Worm (Caenorhabditis elegans): ENCODE measurements around the gene W06G6.9.

Gene W06G6.9

DNA sequence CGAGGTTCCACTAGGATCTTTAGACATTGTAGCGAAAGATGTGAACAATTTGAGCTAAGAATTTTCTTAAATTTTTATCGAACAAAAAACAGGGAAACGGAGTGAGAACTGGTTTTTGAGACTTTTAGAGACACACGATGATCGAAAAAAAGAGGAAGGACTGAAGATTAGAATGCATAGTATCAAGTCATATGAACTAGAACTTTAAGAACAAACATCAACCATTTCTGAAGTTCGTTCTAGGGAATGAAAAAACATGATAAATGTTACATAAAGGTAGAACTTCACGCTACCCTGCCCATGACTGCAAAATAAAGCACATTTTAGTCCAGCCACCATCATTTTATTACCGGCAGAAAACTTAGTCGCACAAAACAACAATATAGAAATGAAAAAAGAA, at the start of gene W06G6.9:
Gene W06G6.9, minus strand, starts transcription at position 101 of the 400 bp plus-strand sequence.
- TF ChIP-seq bed-3 (GFP tag; optimal IDR thresholded peaks at IDR 0.05) = no peak
- no peak for TF ChIP-seq unc-62 (GFP tag; optimal IDR thresholded peaks at IDR 0.05)
- no peak for TF ChIP-seq elt-3 (tag; optimal IDR thresholded peaks at IDR 0.05)

DNA sequence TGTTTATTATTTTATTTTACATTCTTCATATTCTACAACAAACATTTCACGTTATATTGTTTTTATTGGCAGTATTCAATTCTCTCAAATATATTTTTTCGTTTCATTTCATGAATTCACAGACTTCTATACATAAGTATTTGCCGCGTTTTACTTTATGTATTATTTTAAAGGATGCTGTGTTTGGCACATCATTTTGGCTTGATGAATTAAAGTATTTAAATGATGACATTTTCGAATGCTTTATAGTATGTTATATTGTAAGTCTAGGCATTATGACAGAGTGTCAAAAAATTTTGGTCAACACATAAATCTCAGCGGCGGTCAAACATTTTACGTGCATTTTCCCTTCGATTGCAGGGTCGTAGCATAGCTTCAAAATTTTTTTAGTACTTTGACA, 49.2 kb upstream of the W06G6.9 start:
- no peak for TF ChIP-seq ceh-39 (tag; optimal IDR thresholded peaks at IDR 0.05)
- TF ChIP-seq ham-2 (GFP tag; optimal IDR thresholded peaks at IDR 0.05) = no peak
- TF ChIP-seq nhr-76 (tag; optimal IDR thresholded peaks at IDR 0.05) = no peak
- no peak for TF ChIP-seq ces-1 (GFP tag; optimal IDR thresholded peaks at IDR 0.05)
- TF ChIP-seq lsy-2 (tag; optimal IDR thresholded peaks at IDR 0.05) = no peak
- no peak for TF ChIP-seq nhr-12 (tag; optimal IDR thresholded peaks at IDR 0.05)
- TF ChIP-seq nhr-237 (tag; optimal IDR thresholded peaks at IDR 0.05) = no peak
- no peak for TF ChIP-seq nhr-28 (tag; optimal IDR thresholded peaks at IDR 0.05)
- TF ChIP-seq ceh-43 (GFP tag; optimal IDR thresholded peaks at IDR 0.05) = no peak
- TF ChIP-seq mab-5 (tag; optimal IDR thresholded peaks at IDR 0.05) = no peak

DNA sequence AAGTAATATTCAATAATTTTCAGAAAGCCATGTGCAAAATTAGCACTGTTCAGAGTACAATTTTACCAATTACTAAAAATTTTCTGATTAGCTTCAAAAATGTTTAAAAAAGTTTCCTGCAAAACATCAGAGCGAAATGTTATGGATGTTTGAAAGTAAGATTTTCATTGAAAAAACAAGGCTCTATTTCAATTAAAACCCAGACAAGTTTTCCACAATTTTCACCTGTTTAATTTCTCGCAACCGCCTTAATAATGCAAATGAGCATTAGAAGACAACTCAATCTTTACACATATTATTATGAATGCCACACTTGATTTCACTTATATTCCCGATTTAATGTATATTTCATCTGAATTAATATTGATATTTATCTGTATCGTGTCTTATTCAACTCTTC, 48.3 kb upstream of the W06G6.9 start, which contains the start of gene srz-101:
Gene srz-101, plus strand, starts transcription at position 301 of the 400 bp plus-strand sequence.
- TF ChIP-seq mep-1 (tag; optimal IDR thresholded peaks at IDR 0.05) (no peak), ztf-11 (tag; optimal IDR thresholded peaks at IDR 0.05) (no peak), unc-120 (tag; optimal IDR thresholded peaks at IDR 0.05; ENCODE audit: poor library complexity, severe bottlenecking) (no peak), sptf-1 (tag; optimal IDR thresholded peaks at IDR 0.05) (no peak), flh-1 (GFP tag; optimal IDR thresholded peaks at IDR 0.05) (no peak)

DNA sequence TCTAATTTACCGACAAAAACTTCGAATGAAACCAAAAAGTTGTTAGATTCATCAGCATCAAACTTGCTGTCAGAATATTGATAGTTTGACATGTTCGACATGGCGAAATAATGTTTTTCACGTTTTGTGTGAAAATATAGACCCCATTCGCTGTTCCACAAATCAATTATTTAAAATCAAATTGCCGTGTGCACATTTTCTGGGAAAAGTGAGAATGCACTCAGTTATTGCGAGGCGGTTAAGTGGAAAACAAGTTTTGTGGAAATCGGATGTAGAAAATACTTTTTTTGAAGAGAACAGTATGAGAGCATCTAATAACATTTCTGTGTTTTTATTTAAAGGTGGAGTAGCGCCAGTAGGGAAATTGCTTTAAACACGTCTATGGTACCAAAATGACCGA, 47.5 kb upstream of the W06G6.9 start, which contains the start of gene srw-42:
Gene srw-42, minus strand, starts transcription at position 101 of the 400 bp plus-strand sequence.
- TF ChIP-seq tbx-8 (GFP tag; optimal IDR thresholded peaks at IDR 0.05) = no peak
- no peak for TF ChIP-seq snpc-4 (tag; optimal IDR thresholded peaks at IDR 0.05)
- TF ChIP-seq flh-1 (GFP tag; optimal IDR thresholded peaks at IDR 0.05) = no peak
- no peak for TF ChIP-seq mls-2 (tag; optimal IDR thresholded peaks at IDR 0.05)
- TF ChIP-seq mab-5 (tag; optimal IDR thresholded peaks at IDR 0.05) = no peak
- TF ChIP-seq ceh-43 (GFP tag; optimal IDR thresholded peaks at IDR 0.05) = no peak
- TF ChIP-seq hlh-1 (tag; optimal IDR thresholded peaks at IDR 0.05) = no peak
- no peak for TF ChIP-seq zip-8 (tag; optimal IDR thresholded peaks at IDR 0.05)
- no peak for TF ChIP-seq mep-1 (tag; optimal IDR thresholded peaks at IDR 0.05)
- TF ChIP-seq unc-39 (tag; optimal IDR thresholded peaks at IDR 0.05) = no peak
- TF ChIP-seq nhr-237 (tag; optimal IDR thresholded peaks at IDR 0.05) = no peak
- no peak for TF ChIP-seq cnd-1 (tag; optimal IDR thresholded peaks at IDR 0.05)
- TF ChIP-seq lin-13 (tag; optimal IDR thresholded peaks at IDR 0.05) = no peak
- no peak for TF ChIP-seq nhr-76 (tag; optimal IDR thresholded peaks at IDR 0.05)
- TF ChIP-seq ceh-39 (tag; optimal IDR thresholded peaks at IDR 0.05) = no peak

DNA sequence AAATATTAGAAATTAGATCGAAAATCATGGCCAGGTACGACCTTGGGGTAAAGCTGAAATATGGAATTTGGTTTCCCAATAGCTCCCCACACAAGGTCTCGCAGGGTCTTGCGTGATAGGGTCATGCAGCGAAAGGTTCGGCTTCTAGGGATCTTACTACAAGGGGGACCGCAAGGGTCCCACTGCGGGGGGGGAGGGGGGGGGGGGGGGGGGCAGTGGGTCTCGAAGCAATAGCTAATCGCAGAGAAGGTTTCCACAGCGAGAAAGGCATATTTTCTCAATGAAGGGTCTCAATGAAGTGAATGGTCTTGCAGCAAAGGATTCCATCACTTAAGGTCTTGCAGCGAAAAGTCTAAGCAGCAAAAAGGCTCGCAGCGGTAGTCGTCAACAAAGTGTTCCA, 46.7 kb upstream of the W06G6.9 start:
- no peak for TF ChIP-seq nhr-2 (tag; optimal IDR thresholded peaks at IDR 0.05)
- no peak for TF ChIP-seq zip-8 (tag; optimal IDR thresholded peaks at IDR 0.05)
- TF ChIP-seq nhr-237 (tag; optimal IDR thresholded peaks at IDR 0.05) = no peak
- no peak for TF ChIP-seq nhr-12 (tag; optimal IDR thresholded peaks at IDR 0.05)
- no peak for TF ChIP-seq lsy-2 (tag; optimal IDR thresholded peaks at IDR 0.05)
- no peak for TF ChIP-seq elt-1 (tag; optimal IDR thresholded peaks at IDR 0.05; ENCODE audit: borderline replicate concordance, insufficient read depth)
- no peak for TF ChIP-seq unc-62 (GFP tag; optimal IDR thresholded peaks at IDR 0.05)
- TF ChIP-seq ceh-39 (tag; optimal IDR thresholded peaks at IDR 0.05) = no peak
- TF ChIP-seq flh-1 (GFP tag; optimal IDR thresholded peaks at IDR 0.05) = no peak
- no peak for TF ChIP-seq ztf-11 (tag; optimal IDR thresholded peaks at IDR 0.05)
- no peak for TF ChIP-seq blmp-1 (tag; optimal IDR thresholded peaks at IDR 0.05)
- no peak for TF ChIP-seq unc-39 (tag; optimal IDR thresholded peaks at IDR 0.05)
- TF ChIP-seq bed-3 (GFP tag; optimal IDR thresholded peaks at IDR 0.05) = no peak
- no peak for TF ChIP-seq cnd-1 (tag; optimal IDR thresholded peaks at IDR 0.05)
- no peak for TF ChIP-seq snpc-4 (tag; optimal IDR thresholded peaks at IDR 0.05)
- no peak for TF ChIP-seq ceh-43 (GFP tag; optimal IDR thresholded peaks at IDR 0.05)

DNA sequence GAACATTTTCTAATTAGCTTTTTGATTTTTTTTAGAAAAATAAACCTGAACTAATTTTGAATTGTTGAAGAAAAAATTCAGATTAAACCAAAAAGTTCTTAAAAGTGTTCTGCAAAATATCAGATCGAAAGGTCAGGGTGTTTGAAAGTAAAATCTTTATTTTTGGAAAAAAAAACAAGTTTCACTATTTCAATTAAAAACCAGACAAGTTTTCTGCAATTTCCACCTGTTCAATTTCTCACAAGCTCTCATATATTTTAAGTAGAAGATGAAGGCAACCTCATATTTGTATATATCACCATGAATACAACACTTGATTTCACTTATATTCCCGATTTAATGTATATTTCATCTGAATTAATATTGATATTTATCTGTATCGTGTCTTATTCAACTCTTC, 41.0 kb upstream of the W06G6.9 start, which contains the start of gene srz-102:
Gene srz-102, plus strand, starts transcription at position 301 of the 400 bp plus-strand sequence.
- TF ChIP-seq lsy-2 (tag; optimal IDR thresholded peaks at IDR 0.05) (no peak), nhr-2 (tag; optimal IDR thresholded peaks at IDR 0.05) (no peak), tbx-8 (GFP tag; optimal IDR thresholded peaks at IDR 0.05) (no peak), nhr-28 (tag; optimal IDR thresholded peaks at IDR 0.05) (no peak), hlh-1 (tag; optimal IDR thresholded peaks at IDR 0.05) (no peak), ztf-11 (tag; optimal IDR thresholded peaks at IDR 0.05) (no peak), lin-32 (GFP tag; optimal IDR thresholded peaks at IDR 0.05) (no peak), nhr-237 (tag; optimal IDR thresholded peaks at IDR 0.05) (no peak), sem-2 (GFP tag; optimal IDR thresholded peaks at IDR 0.05) (no peak)

Data from whole organism, mixed stage, embryonic.